Worm (Caenorhabditis elegans) whole organism, L4 larva: ENCODE results near the gene pho-6.

Source experiments
- F10B5.3 ChIP-seq: sonication (generic microtip); optimal IDR thresholded peaks from 2 replicates; lab custom pipeline; 2016; ENCODE audit warnings: mild to moderate bottlenecking, missing genetic modification characterization, missing compliant biosample characterization
- T26A8.4 ChIP-seq: fragments of 200-800 bp; sonication (Bioruptor generic); IDR thresholded peaks from 2 replicates; pipeline ENCODE4 v1.3.6; 2022; ENCODE audit warnings: missing genetic modification characterization, missing compliant biosample characterization
- Y105C5A.15 ChIP-seq: fragments of 200-800 bp; sonication (Bioruptor generic); IDR thresholded peaks from 2 replicates; pipeline ENCODE4 v1.3.6; 2022; ENCODE audit warnings: missing genetic modification characterization, missing compliant biosample characterization
- Y75B8A.6 ChIP-seq: fragments of 200-800 bp; sonication (Bioruptor generic); IDR thresholded peaks from 2 replicates; pipeline ENCODE4 v1.3.6; 2022; ENCODE audit warnings: missing genetic modification reagents, missing genetic modification characterization, missing compliant biosample characterization
- ZK546.5 ChIP-seq, 2 experiments: sonication (generic microtip); optimal IDR thresholded peaks; 2 replicates each; lab custom pipeline; 2017; ENCODE audit warnings: missing biosample characterization in 2 of 2, missing genetic modification characterization in 2 of 2
- aha-1 ChIP-seq: fragments of 150-350 bp; peaks from one replicate; lab custom pipeline; 2014; ENCODE audit warnings: missing biosample characterization, missing genetic modification characterization
- aly-2 ChIP-seq: sonication (generic microtip); optimal IDR thresholded peaks from 2 replicates; lab custom pipeline; 2018; ENCODE audit warnings: missing biosample characterization, missing genetic modification characterization
- arid-1 ChIP-seq: fragments of 200-800 bp; sonication (Bioruptor generic); conservative IDR thresholded peaks from 2 replicates; pipeline ENCODE4 v1.3.6; 2022; ENCODE audit warnings: missing genetic modification reagents, missing genetic modification characterization, missing compliant biosample characterization
- ceh-28 ChIP-seq: fragments of 150-350 bp; optimal IDR thresholded peaks from 2 replicates; lab custom pipeline; 2014; ENCODE audit warnings: missing biosample characterization, missing genetic modification reagents, missing genetic modification characterization
- ceh-32 ChIP-seq: sonication (generic microtip); optimal IDR thresholded peaks from 2 replicates; lab custom pipeline; 2016; ENCODE audit warnings: mild to moderate bottlenecking, missing genetic modification characterization, missing compliant biosample characterization; ENCODE audit not compliant: poor library complexity
- ceh-44 ChIP-seq: fragments of 200-800 bp; sonication (Bioruptor generic); IDR thresholded peaks from 2 replicates; pipeline ENCODE4 v1.3.6; 2022; ENCODE audit warnings: missing genetic modification reagents, missing genetic modification characterization, missing compliant biosample characterization
- ceh-82 ChIP-seq: sonication (generic microtip); optimal IDR thresholded peaks from 2 replicates; lab custom pipeline; 2017; ENCODE audit warnings: missing biosample characterization, missing genetic modification characterization
- ces-1 ChIP-seq: fragments of 150-350 bp; sonication (generic microtip); optimal IDR thresholded peaks from 4 replicates; lab custom pipeline; 2014; ENCODE audit warnings: missing biosample characterization, missing genetic modification reagents, missing genetic modification characterization
- daf-12 ChIP-seq: fragments of 150-350 bp; optimal IDR thresholded peaks from 2 replicates; lab custom pipeline; 2014; ENCODE audit warnings: missing biosample characterization, missing genetic modification reagents, missing genetic modification characterization
- daf-16 ChIP-seq, 3 experiments: sonication (generic microtip); optimal IDR thresholded peaks; 2 replicates each; lab custom pipeline; 2016 to 2017; ENCODE audit warnings: missing genetic modification characterization in 3 of 3, missing genetic modification reagents in 3 of 3, mild to moderate bottlenecking in 2 of 3, missing compliant biosample characterization in 2 of 3, missing biosample characterization in 1 of 3, moderate library complexity in 1 of 3
- daf-19 ChIP-seq: fragments of 200-800 bp; sonication (Bioruptor generic); conservative IDR thresholded peaks from 2 replicates; pipeline ENCODE4 v1.3.6; 2022; ENCODE audit warnings: missing genetic modification characterization, missing compliant biosample characterization
- duxl-1 ChIP-seq: sonication (generic microtip); optimal IDR thresholded peaks from 2 replicates; lab custom pipeline; 2016; ENCODE audit warnings: mild to moderate bottlenecking, missing genetic modification characterization, moderate library complexity, missing compliant biosample characterization; ENCODE audit not compliant: poor library complexity
- dve-1 ChIP-seq: sonication (generic microtip); optimal IDR thresholded peaks from 2 replicates; lab custom pipeline; 2017; ENCODE audit warnings: antibody characterized with exemption, mild to moderate bottlenecking, missing genetic modification characterization, missing compliant biosample characterization; ENCODE audit not compliant: insufficient read depth
- egl-43 ChIP-seq: fragments of 200-800 bp; sonication (Bioruptor generic); IDR thresholded peaks from 2 replicates; pipeline ENCODE4 v1.3.6; 2022; ENCODE audit warnings: missing genetic modification reagents, missing genetic modification characterization, missing compliant biosample characterization
- fkh-10 ChIP-seq: fragments of 150-350 bp; optimal IDR thresholded peaks from 2 replicates; lab custom pipeline; 2014; ENCODE audit warnings: missing biosample characterization, missing genetic modification reagents, missing genetic modification characterization
- lin-1 ChIP-seq: fragments of 200-800 bp; sonication (Bioruptor generic); IDR thresholded peaks from 2 replicates; pipeline ENCODE4 v1.3.6; 2022; ENCODE audit warnings: missing genetic modification reagents, missing genetic modification characterization, missing compliant biosample characterization
- lin-29 ChIP-seq: fragments of 200-800 bp; sonication (Bioruptor generic); IDR thresholded peaks from 2 replicates; pipeline ENCODE4 v1.3.6; 2022; ENCODE audit warnings: missing genetic modification reagents, missing genetic modification characterization, missing compliant biosample characterization
- lin-38 ChIP-seq: fragments of 200-800 bp; sonication (Bioruptor generic); IDR thresholded peaks from 2 replicates; pipeline ENCODE4 v1.3.6; 2022; ENCODE audit warnings: missing genetic modification reagents, missing genetic modification characterization, missing compliant biosample characterization
- lsy-2 ChIP-seq, 2 experiments: fragments of 150-350 bp in 1 of 2; sonication (generic microtip) in 1 of 2; optimal IDR thresholded peaks; 2 replicates each; lab custom pipeline; 2014 to 2017; ENCODE audit warnings: missing biosample characterization in 2 of 2, missing genetic modification characterization in 2 of 2
- madf-9 ChIP-seq: fragments of 200-800 bp; sonication (Bioruptor generic); conservative IDR thresholded peaks from 2 replicates; pipeline ENCODE4 v1.3.6; 2022; ENCODE audit warnings: missing genetic modification reagents, missing genetic modification characterization, missing compliant biosample characterization
- mdt-29 ChIP-seq: fragments of 200-800 bp; sonication (Bioruptor generic); IDR thresholded peaks from 2 replicates; pipeline ENCODE4 v1.3.6; 2022; ENCODE audit warnings: missing genetic modification reagents, missing genetic modification characterization, missing compliant biosample characterization
- mep-1 ChIP-seq: fragments of 150-350 bp; sonication (generic microtip); optimal IDR thresholded peaks from 3 replicates; lab custom pipeline; 2014; ENCODE audit warnings: missing biosample characterization, missing genetic modification characterization
- mes-2 ChIP-seq: sonication (generic microtip); optimal IDR thresholded peaks from 2 replicates; lab custom pipeline; 2016; ENCODE audit warnings: missing genotype, mild to moderate bottlenecking, missing genetic modification characterization, missing compliant biosample characterization; ENCODE audit not compliant: poor library complexity, severe bottlenecking
- nhr-102 ChIP-seq: sonication (generic microtip); optimal IDR thresholded peaks from 2 replicates; lab custom pipeline; 2016; ENCODE audit warnings: mild to moderate bottlenecking, missing genetic modification characterization, moderate library complexity, missing compliant biosample characterization
- nhr-111 ChIP-seq: fragments of 200-800 bp; sonication (Bioruptor generic); optimal IDR thresholded peaks from 2 replicates; lab custom pipeline; 2018; ENCODE audit warnings: mild to moderate bottlenecking, missing genetic modification characterization, missing compliant biosample characterization
- nhr-237 ChIP-seq: sonication (generic microtip); optimal IDR thresholded peaks from 2 replicates; lab custom pipeline; 2017; ENCODE audit warnings: missing biosample characterization, missing genetic modification characterization
- nhr-48 ChIP-seq: sonication (generic microtip); optimal IDR thresholded peaks from 2 replicates; lab custom pipeline; 2016; ENCODE audit warnings: mild to moderate bottlenecking, missing genetic modification characterization, missing compliant biosample characterization
- nhr-77 ChIP-seq: fragments of 150-350 bp; optimal IDR thresholded peaks from 2 replicates; lab custom pipeline; 2014; ENCODE audit warnings: missing biosample characterization, missing genetic modification characterization
- saeg-2 ChIP-seq: fragments of 200-800 bp; sonication (Bioruptor generic); IDR thresholded peaks from 2 replicates; pipeline ENCODE4 v1.3.6; 2022; ENCODE audit warnings: missing genetic modification reagents, missing genetic modification characterization, missing compliant biosample characterization
- set-16 ChIP-seq: fragments of 200-800 bp; sonication (Bioruptor generic); IDR thresholded peaks from 2 replicates; pipeline ENCODE4 v1.3.6; 2022; ENCODE audit warnings: missing genetic modification reagents, missing genetic modification characterization, missing compliant biosample characterization
- skn-1 ChIP-seq: fragments of 150-350 bp; optimal IDR thresholded peaks from 2 replicates; lab custom pipeline; 2014; ENCODE audit warnings: missing biosample characterization, missing genetic modification characterization
- snpc-1.2 ChIP-seq: fragments of 200-800 bp; sonication (Bioruptor generic); IDR thresholded peaks from 2 replicates; pipeline ENCODE4 v1.3.6; 2022; ENCODE audit warnings: missing genetic modification reagents, missing genetic modification characterization, missing compliant biosample characterization
- spr-3 ChIP-seq: fragments of 200-800 bp; sonication (Bioruptor generic); optimal IDR thresholded peaks from 2 replicates; lab custom pipeline; 2018; ENCODE audit warnings: mild to moderate bottlenecking, missing genetic modification characterization, missing compliant biosample characterization
- tra-1 ChIP-seq: fragments of 200-800 bp; sonication (Bioruptor generic); IDR thresholded peaks from 2 replicates; pipeline ENCODE4 v1.3.6; 2022; ENCODE audit warnings: missing genetic modification reagents, missing genetic modification characterization, missing compliant biosample characterization
- unc-39 ChIP-seq: sonication (generic microtip); optimal IDR thresholded peaks from 2 replicates; lab custom pipeline; 2017; ENCODE audit warnings: missing biosample characterization, missing genetic modification characterization
- unc-62 ChIP-seq, 3 experiments: fragments of 150-350 bp in 1 of 3; sonication (generic microtip); optimal IDR thresholded peaks in 2 of 3; peaks in 1 of 3; 1 replicate in 1 of 3; 2 replicates in 2 of 3; lab custom pipeline; 2014 to 2017; ENCODE audit warnings: missing biosample characterization in 3 of 3, missing genetic modification characterization in 3 of 3, missing genetic modification reagents in 3 of 3, missing genotype in 1 of 3
- vab-7 ChIP-seq: fragments of 200-800 bp; sonication (Bioruptor generic); IDR thresholded peaks from 2 replicates; pipeline ENCODE4 v1.3.6; 2022; ENCODE audit warnings: missing genetic modification reagents, missing genetic modification characterization, missing compliant biosample characterization
- zfp-2 ChIP-seq: sonication (generic microtip); optimal IDR thresholded peaks from 2 replicates; lab custom pipeline; 2016; ENCODE audit warnings: mild to moderate bottlenecking, missing genetic modification characterization, missing compliant biosample characterization
- zip-2 ChIP-seq: fragments of 150-350 bp; optimal IDR thresholded peaks from 2 replicates; lab custom pipeline; 2014; ENCODE audit warnings: missing biosample characterization, missing genetic modification characterization
- ztf-11 ChIP-seq: fragments of 150-350 bp; optimal IDR thresholded peaks from 2 replicates; lab custom pipeline; 2014; ENCODE audit warnings: missing biosample characterization, missing genetic modification characterization
- ztf-7 ChIP-seq: fragments of 150-350 bp; optimal IDR thresholded peaks from 2 replicates; lab custom pipeline; 2014; ENCODE audit warnings: missing biosample characterization, missing genetic modification characterization

The pho-6 gene

ce11 chrV:8426210-8426609 is 32.0 kb upstream of the pho-6 start:
- TF ChIP-seq lin-38 (GFP tag; lab: Robert Waterston, UW) (0 out of 2 replicates have a peak, but pooled peaks have one; percentile 17), aha-1 (peak; percentile 68), nhr-48 (tag; lab: Kevin White, UChicago) (peak; percentile 14), nhr-102 (tag; lab: Kevin White, UChicago) (no peak), daf-16 (GFP tag; optimal IDR thresholded peaks at IDR 0.05; lab: Kevin White, UChicago) (no peak), daf-16 (tag; optimal IDR thresholded peaks at IDR 0.05; lab: Kevin White, UChicago) (peak; percentile 18), duxl-1 (no peak), dve-1 (peak; percentile 6), lsy-2 (tag; optimal IDR thresholded peaks at IDR 0.05; lab: Kevin White, UChicago) (peak in 1 of 2 experiments; percentile 23), unc-39 (no peak), ceh-82 (tag; lab: Kevin White, UChicago) (no peak)

ce11 chrV:8424840-8425814 is 30.9 kb upstream of the pho-6 start:
- peak; percentile 39 for TF ChIP-seq mep-1
- TF ChIP-seq set-16 (GFP tag; lab: Robert Waterston, UW), result no peak
- TF ChIP-seq F10B5.3, result no peak
- no peak for TF ChIP-seq ztf-7 (tag; lab: Kevin White, UChicago)
- TF ChIP-seq tra-1 (GFP tag; lab: Robert Waterston, UW), result 0 out of 2 replicates have a peak, but pooled peaks have one; percentile 46
- TF ChIP-seq daf-12 (tag; lab: Kevin White, UChicago), result no peak
- TF ChIP-seq aly-2 (tag; lab: Kevin White, UChicago), result no peak
- TF ChIP-seq ceh-82 (tag; lab: Kevin White, UChicago), result no peak
- no peak for TF ChIP-seq fkh-10
- no peak for TF ChIP-seq T26A8.4 (GFP tag; lab: Robert Waterston, UW)
- no peak for TF ChIP-seq ces-1 (GFP tag; lab: Kevin White, UChicago)
- no peak for TF ChIP-seq skn-1 (tag; lab: Kevin White, UChicago)
- no peak for TF ChIP-seq madf-9 (GFP tag; lab: Robert Waterston, UW)
- TF ChIP-seq ztf-11 (tag; lab: Kevin White, UChicago), result no peak
- peak; percentile 46; the same call in 1 of the 2 replicates for TF ChIP-seq lin-1 (GFP tag; lab: Robert Waterston, UW)
- no peak for TF ChIP-seq spr-3
- TF ChIP-seq lsy-2 (tag; optimal IDR thresholded peaks at IDR 0.05; lab: Kevin White, UChicago), result peak in 1 of 2 experiments; percentile 42
- no peak for TF ChIP-seq nhr-111 (GFP tag; lab: Kevin White, UChicago)
- no peak for TF ChIP-seq nhr-237
- no peak for TF ChIP-seq lin-29
- TF ChIP-seq ceh-32 (tag; lab: Kevin White, UChicago), result no peak
- TF ChIP-seq zip-2 (tag; lab: Kevin White, UChicago), result no peak
- TF ChIP-seq ZK546.5 (tag; optimal IDR thresholded peaks at IDR 0.05; lab: Kevin White, UChicago), result no peak
- no peak for TF ChIP-seq daf-19 (GFP tag; lab: Robert Waterston, UW)
- TF ChIP-seq nhr-77 (tag; lab: Kevin White, UChicago), result peak; percentile 69
- peak; percentile 19 for TF ChIP-seq mes-2 (tag; lab: Kevin White, UChicago)
- TF ChIP-seq egl-43 (GFP tag; lab: Robert Waterston, UW), result no peak
- no peak for TF ChIP-seq Y105C5A.15
- peak in 1 of 2 experiments; percentile 76 for TF ChIP-seq unc-62 (GFP tag; optimal IDR thresholded peaks at IDR 0.05 in 1 of 2; lab: Kevin White, UChicago)
- TF ChIP-seq unc-62 (tag; optimal IDR thresholded peaks at IDR 0.05; lab: Kevin White, UChicago), result no peak
- TF ChIP-seq arid-1 (GFP tag; lab: Robert Waterston, UW), result no peak
- TF ChIP-seq ceh-28 (tag; lab: Kevin White, UChicago), result no peak
- TF ChIP-seq vab-7, result no peak
- no peak for TF ChIP-seq zfp-2 (tag; lab: Kevin White, UChicago)
- 0 out of 2 replicates have a peak, but pooled peaks have one; percentile 36 for TF ChIP-seq snpc-1.2 (GFP tag; lab: Robert Waterston, UW)
- TF ChIP-seq Y75B8A.6 (GFP tag; lab: Robert Waterston, UW), result no peak
- no peak for TF ChIP-seq ceh-44
- TF ChIP-seq aha-1, result no peak
- no peak for TF ChIP-seq saeg-2 (GFP tag; lab: Robert Waterston, UW)
- TF ChIP-seq mdt-29 (GFP tag; lab: Robert Waterston, UW), result no peak
